Fruit fly (Drosophila melanogaster): Measurements from ENCODE around the gene CG13083.

Gene CG13083

DNA sequence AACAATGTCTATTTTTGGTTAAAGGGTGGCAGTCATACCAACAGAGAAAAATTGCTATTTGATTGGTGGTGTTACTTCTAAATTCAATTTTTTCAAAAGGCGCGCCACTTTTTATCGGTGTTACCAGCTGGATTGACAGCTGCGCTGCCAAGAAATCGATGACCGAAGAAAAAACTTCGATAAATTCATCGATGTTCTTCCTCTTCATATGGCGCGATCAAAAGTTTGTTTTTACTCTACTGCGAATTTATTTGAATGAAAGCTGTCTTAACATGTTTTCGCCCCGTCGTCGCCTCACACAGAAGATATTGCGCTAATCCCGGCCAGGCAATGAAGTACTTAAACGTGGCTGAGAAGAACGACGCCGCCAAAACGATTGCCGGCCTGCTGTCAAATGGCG is 10.7 kb downstream of the CG13083 start, which contains the start of gene Top3alpha (continued):
- TF ChIP-seq corto (GFP tag; optimal IDR thresholded peaks at IDR 0.05) = no peak
- TF ChIP-seq CG32772 (GFP tag; IDR thresholded peaks at IDR 0.05) = no peak
- TF ChIP-seq sens (GFP tag) = no peak
- no peak for TF ChIP-seq CG4424 (GFP tag; optimal IDR thresholded peaks at IDR 0.05)
- peak; percentile 97 for TF ChIP-seq CG17385 (GFP tag; optimal IDR thresholded peaks at IDR 0.05)
- peak; percentile 36 for TF ChIP-seq Ets97D (GFP tag; optimal IDR thresholded peaks at IDR 0.05)
- TF ChIP-seq CG17186 (GFP tag; optimal IDR thresholded peaks at IDR 0.05) = peak; percentile 72
- TF ChIP-seq cad (GFP tag; optimal IDR thresholded peaks at IDR 0.05) = no peak
- no peak for TF ChIP-seq CG18476 (GFP tag; optimal IDR thresholded peaks at IDR 0.05)
- TF ChIP-seq knrl (GFP tag; IDR thresholded peaks at IDR 0.05; ENCODE audit: partially characterized antibody) = peak; percentile 44; the same call in 2 of the 3 replicates
- TF ChIP-seq salm (tag; optimal IDR thresholded peaks at IDR 0.05) = no peak
- no peak for TF ChIP-seq CG13894 (tag; optimal IDR thresholded peaks at IDR 0.05)
- TF ChIP-seq pzg (GFP tag; optimal IDR thresholded peaks at IDR 0.05) = peak; percentile 83
- TF ChIP-seq CG18619 (GFP tag; optimal IDR thresholded peaks at IDR 0.05) = no peak
- peak; percentile 38; the same call in 1 of the 2 replicates for TF ChIP-seq ato (GFP tag; IDR thresholded peaks at IDR 0.05; ENCODE audit: partially characterized antibody)
- TF ChIP-seq Myb (GFP tag; optimal IDR thresholded peaks at IDR 0.05) = peak; percentile 25
- peak; percentile 64 for TF ChIP-seq CG16813 (GFP tag; IDR thresholded peaks at IDR 0.05; ENCODE audit: partially characterized antibody)

DNA sequence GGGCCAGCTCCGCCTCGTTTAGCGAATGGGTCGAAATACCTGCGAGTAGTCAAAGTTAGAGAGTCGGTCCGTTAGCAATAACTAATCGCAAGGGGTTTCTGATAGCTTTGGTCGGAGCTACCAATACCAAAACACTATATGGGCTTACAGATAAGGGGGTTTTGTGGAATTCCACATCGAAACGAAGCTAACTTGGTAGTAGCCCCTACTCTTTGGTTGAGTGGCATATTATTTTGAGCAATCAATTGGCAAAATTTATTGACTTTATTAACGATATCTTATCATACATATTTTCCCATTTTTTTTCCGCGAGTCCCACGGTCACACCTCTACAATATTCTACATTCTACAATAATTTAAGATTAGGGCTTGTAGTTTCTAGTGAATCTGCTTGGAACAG is 19.0 kb downstream of the CG13083 start:
- peak; percentile 20 for TF ChIP-seq sug (tag; optimal IDR thresholded peaks at IDR 0.05)
- TF ChIP-seq GATAe (GFP tag; conservative IDR thresholded peaks at IDR 0.05) = peak; percentile 87
- no peak for TF ChIP-seq Xrp1 (GFP tag; IDR thresholded peaks at IDR 0.05)
- TF ChIP-seq Lhr (GFP tag; optimal IDR thresholded peaks at IDR 0.05) = no peak
- no peak for TF ChIP-seq Dref (GFP tag; IDR thresholded peaks at IDR 0.05)
- TF ChIP-seq CG17385 (GFP tag; optimal IDR thresholded peaks at IDR 0.05) = no peak
- no peak for TF ChIP-seq CG17829 (tag; optimal IDR thresholded peaks at IDR 0.05)
- TF ChIP-seq CG14710 (tag; optimal IDR thresholded peaks at IDR 0.05) = no peak
- TF ChIP-seq CG13287 (GFP tag; IDR thresholded peaks at IDR 0.05; ENCODE audit: partially characterized antibody) = no peak
- TF ChIP-seq MBD-R2 (GFP tag; IDR thresholded peaks at IDR 0.05) = 0 out of 2 replicates have a peak, but pooled peaks have one; percentile 15
- no peak for TF ChIP-seq lola (GFP tag; optimal IDR thresholded peaks at IDR 0.05)
- TF ChIP-seq salm (tag; optimal IDR thresholded peaks at IDR 0.05) = no peak
- peak; percentile 97 for TF ChIP-seq CG10274 (GFP tag; optimal IDR thresholded peaks at IDR 0.05)
- no peak for TF ChIP-seq CG16815 (GFP tag; optimal IDR thresholded peaks at IDR 0.05)
- no peak for TF ChIP-seq pum (GFP tag; optimal IDR thresholded peaks at IDR 0.05)
- TF ChIP-seq CG7357 (GFP tag; IDR thresholded peaks at IDR 0.05) = 0 out of 3 replicates have a peak, but pooled peaks have one; percentile 18
- TF ChIP-seq Med (GFP tag) = peak; percentile 8
- no peak for TF ChIP-seq CG5953 (GFP tag; IDR thresholded peaks at IDR 0.05)
- no peak for TF ChIP-seq E2f2 (GFP tag; IDR thresholded peaks at IDR 0.05)
- peak; percentile 96 for TF ChIP-seq sd (tag; optimal IDR thresholded peaks at IDR 0.05)
- TF ChIP-seq Dip3 (GFP tag; optimal IDR thresholded peaks at IDR 0.05) = no peak
- peak; percentile 43 for TF ChIP-seq CG10543 (GFP tag; optimal IDR thresholded peaks at IDR 0.05)
- no peak for TF ChIP-seq tup (GFP tag; optimal IDR thresholded peaks at IDR 0.05)
- no peak for TF ChIP-seq caup (GFP tag; optimal IDR thresholded peaks at IDR 0.05; ENCODE audit: severe bottlenecking)
- TF ChIP-seq CG12744 (GFP tag; optimal IDR thresholded peaks at IDR 0.05) = no peak
- TF ChIP-seq HmgZ (tag; optimal IDR thresholded peaks at IDR 0.05) = peak; percentile 51
- no peak for TF ChIP-seq ci (GFP tag; IDR thresholded peaks at IDR 0.05)
- TF ChIP-seq exex (tag; optimal IDR thresholded peaks at IDR 0.05) = peak; percentile 70
- peak; percentile 35; the same call in 1 of the 3 replicates for TF ChIP-seq row (GFP tag; IDR thresholded peaks at IDR 0.05)
- no peak for TF ChIP-seq tgo (GFP tag; IDR thresholded peaks at IDR 0.05)
- TF ChIP-seq Nf-YA (GFP tag; IDR thresholded peaks at IDR 0.05) = no peak
- no peak for TF ChIP-seq HHEX (GFP tag; optimal IDR thresholded peaks at IDR 0.05)
- TF ChIP-seq TFAM (GFP tag; optimal IDR thresholded peaks at IDR 0.05) = no peak
- TF ChIP-seq mirr (GFP tag; optimal IDR thresholded peaks at IDR 0.05) = peak; percentile 42
- no peak for TF ChIP-seq bsh (GFP tag; optimal IDR thresholded peaks at IDR 0.05)

All from whole organism, embryonic.